Worm (Caenorhabditis elegans) whole organism, L1 larva: ENCODE results near the gene mth-2.
A peak's percentile ranks its signal among the peaks of the same experiment; 100 is the strongest.

Source experiments
- C04F5.9 ChIP-seq: sonication (generic microtip); optimal IDR thresholded peaks from 2 replicates; lab custom pipeline; 2016; ENCODE audit warnings: missing genetic modification characterization, missing compliant biosample characterization
- C16A3.4 ChIP-seq: fragments of 150-350 bp; optimal IDR thresholded peaks from 2 replicates; lab custom pipeline; 2014; ENCODE audit warnings: missing biosample characterization, missing genetic modification characterization
- F16B12.6 ChIP-seq: fragments of 150-350 bp; optimal IDR thresholded peaks from 2 replicates; lab custom pipeline; 2014; ENCODE audit warnings: missing biosample characterization, missing genetic modification characterization
- Y116A8C.19 ChIP-seq: sonication (generic microtip); optimal IDR thresholded peaks from 2 replicates; lab custom pipeline; 2016; ENCODE audit warnings: missing compliant biosample characterization, missing genetic modification characterization, borderline replicate concordance
- alr-1 ChIP-seq: fragments of 200-800 bp; sonication (Bioruptor generic); optimal IDR thresholded peaks from 2 replicates; lab custom pipeline; 2018; ENCODE audit warnings: borderline replicate concordance, mild to moderate bottlenecking, missing genetic modification characterization, missing compliant biosample characterization
- ceh-8 ChIP-seq: fragments of 200-800 bp; sonication (Bioruptor generic); optimal IDR thresholded peaks from 2 replicates; lab custom pipeline; 2018; ENCODE audit warnings: mild to moderate bottlenecking, missing genetic modification characterization, moderate library complexity, missing compliant biosample characterization
- ceh-82 ChIP-seq, 3 experiments: fragments of 150-350 bp in 1 of 3; sonication (generic microtip) in 2 of 3; optimal IDR thresholded peaks; 2 replicates each; lab custom pipeline; 2014 to 2017; ENCODE audit warnings: missing biosample characterization in 3 of 3, missing genetic modification characterization in 3 of 3
- ceh-90 ChIP-seq: sonication (generic microtip); optimal IDR thresholded peaks from 2 replicates; lab custom pipeline; 2016; ENCODE audit warnings: missing genetic modification characterization, missing compliant biosample characterization
- efl-1 ChIP-seq, 4 experiments: fragments of 150-350 bp; optimal IDR thresholded peaks in 3 of 4; peaks in 1 of 4; 1 replicate in 1 of 4; 2 replicates in 3 of 4; lab custom pipeline; 2014; ENCODE audit warnings: missing biosample characterization in 2 of 4, missing genetic modification characterization in 2 of 4, missing genetic modification reagents in 2 of 4
- elt-2 ChIP-seq: sonication (generic microtip); optimal IDR thresholded peaks from 2 replicates; lab custom pipeline; 2016; ENCODE audit warnings: missing genetic modification characterization, mild to moderate bottlenecking, inconsistent platforms, missing compliant biosample characterization, missing genetic modification reagents
- elt-3 ChIP-seq, 6 experiments: fragments of 150-350 bp in 1 of 6; sonication (generic microtip); optimal IDR thresholded peaks; 2 replicates each; lab custom pipeline; 2017 to 2018; ENCODE audit warnings: missing biosample characterization in 6 of 6, missing genetic modification characterization in 6 of 6, inconsistent platforms in 1 of 6
- ets-5 ChIP-seq: fragments of 200-800 bp; sonication (Bioruptor generic); IDR thresholded peaks from 2 replicates; pipeline ENCODE4 v1.3.6; 2022; ENCODE audit warnings: missing genetic modification characterization, missing compliant biosample characterization
- fkh-10 ChIP-seq: sonication (generic microtip); optimal IDR thresholded peaks from 2 replicates; lab custom pipeline; 2017; ENCODE audit warnings: missing biosample characterization, missing genetic modification reagents, missing genetic modification characterization
- fkh-4 ChIP-seq: sonication (generic microtip); optimal IDR thresholded peaks from 2 replicates; lab custom pipeline; 2016; ENCODE audit warnings: missing compliant biosample characterization, missing genetic modification characterization, borderline replicate concordance
- fos-1 ChIP-seq: fragments of 150-350 bp; optimal IDR thresholded peaks from 2 replicates; lab custom pipeline; 2014; ENCODE audit warnings: missing biosample characterization, missing genetic modification characterization
- grh-1 ChIP-seq: fragments of 200-800 bp; sonication (Bioruptor generic); IDR thresholded peaks from 2 replicates; pipeline ENCODE4 v1.3.6; 2022; ENCODE audit warnings: missing genetic modification reagents, missing genetic modification characterization, missing compliant biosample characterization
- hpl-2 ChIP-seq: fragments of 150-350 bp; optimal IDR thresholded peaks from 2 replicates; lab custom pipeline; 2014; ENCODE audit warnings: missing biosample characterization, missing genetic modification reagents, missing genetic modification characterization
- irx-1 ChIP-seq: sonication (generic microtip); optimal IDR thresholded peaks from 2 replicates; lab custom pipeline; 2016; ENCODE audit warnings: missing genetic modification characterization, missing compliant biosample characterization
- lin-14 ChIP-seq: fragments of 200-800 bp; sonication (Bioruptor generic); optimal IDR thresholded peaks from 2 replicates; lab custom pipeline; 2018; ENCODE audit warnings: mild to moderate bottlenecking, missing genetic modification characterization, moderate library complexity, missing compliant biosample characterization
- lin-15B ChIP-seq: fragments of 150-350 bp; sonication (generic microtip); optimal IDR thresholded peaks from 3 replicates; lab custom pipeline; 2014; ENCODE audit warnings: missing biosample characterization, missing genetic modification characterization
- lin-35 ChIP-seq, 2 experiments: fragments of 150-350 bp; optimal IDR thresholded peaks; 2 replicates each; lab custom pipeline; 2014; ENCODE audit warnings: missing biosample characterization in 2 of 2, missing genetic modification characterization in 2 of 2, missing genetic modification reagents in 2 of 2
- lir-3 ChIP-seq: sonication (generic microtip); optimal IDR thresholded peaks from 2 replicates; lab custom pipeline; 2016; ENCODE audit warnings: mild to moderate bottlenecking, missing genetic modification characterization, moderate library complexity, missing compliant biosample characterization; ENCODE audit not compliant: poor library complexity
- lsy-2 ChIP-seq, 2 experiments: fragments of 150-350 bp; optimal IDR thresholded peaks; 2 replicates each; lab custom pipeline; 2014; ENCODE audit warnings: missing biosample characterization in 2 of 2, missing genetic modification characterization in 2 of 2
- mep-1 ChIP-seq: fragments of 150-350 bp; optimal IDR thresholded peaks from 2 replicates; lab custom pipeline; 2014; ENCODE audit warnings: missing biosample characterization, missing genetic modification characterization
- nhr-11 ChIP-seq: fragments of 150-350 bp; optimal IDR thresholded peaks from 2 replicates; lab custom pipeline; 2014; ENCODE audit warnings: missing biosample characterization, missing genetic modification characterization
- nhr-12 ChIP-seq: sonication (generic microtip); optimal IDR thresholded peaks from 2 replicates; lab custom pipeline; 2017; ENCODE audit warnings: missing biosample characterization, missing genetic modification characterization
- nhr-20 ChIP-seq: sonication (generic microtip); optimal IDR thresholded peaks from 2 replicates; lab custom pipeline; 2016; ENCODE audit warnings: mild to moderate bottlenecking, missing genetic modification characterization, missing compliant biosample characterization
- nhr-28 ChIP-seq: fragments of 150-350 bp; optimal IDR thresholded peaks from 2 replicates; lab custom pipeline; 2014; ENCODE audit warnings: missing biosample characterization, missing genetic modification characterization
- nhr-47 ChIP-seq: sonication (generic microtip); optimal IDR thresholded peaks from 2 replicates; lab custom pipeline; 2016; ENCODE audit warnings: mild to moderate bottlenecking, missing genetic modification characterization, moderate library complexity, missing compliant biosample characterization
- nhr-77 ChIP-seq: fragments of 150-350 bp; optimal IDR thresholded peaks from 2 replicates; lab custom pipeline; 2014; ENCODE audit warnings: missing biosample characterization, missing genetic modification characterization
- pax-3 ChIP-seq: fragments of 200-800 bp; sonication (Bioruptor generic); optimal IDR thresholded peaks from 2 replicates; lab custom pipeline; 2018; ENCODE audit warnings: mild to moderate bottlenecking, missing genetic modification characterization, moderate library complexity, missing compliant biosample characterization
- pqm-1 ChIP-seq: sonication (generic microtip); optimal IDR thresholded peaks from 3 replicates; lab custom pipeline; 2017; ENCODE audit warnings: missing biosample characterization, missing genetic modification characterization
- rnt-1 ChIP-seq: sonication (generic microtip); optimal IDR thresholded peaks from 2 replicates; lab custom pipeline; 2016; ENCODE audit warnings: mild to moderate bottlenecking, missing genetic modification characterization, moderate library complexity, missing compliant biosample characterization
- skn-1 ChIP-seq: fragments of 150-350 bp; optimal IDR thresholded peaks from 2 replicates; lab custom pipeline; 2014; ENCODE audit warnings: missing biosample characterization, missing genetic modification characterization
- snpc-4 ChIP-seq: fragments of 150-350 bp; optimal IDR thresholded peaks from 2 replicates; lab custom pipeline; 2014; ENCODE audit warnings: missing biosample characterization, missing genetic modification characterization
- snu-23 ChIP-seq: sonication (generic microtip); optimal IDR thresholded peaks from 2 replicates; lab custom pipeline; 2016; ENCODE audit warnings: missing genetic modification characterization, missing compliant biosample characterization
- sup-37 ChIP-seq: fragments of 200-800 bp; sonication (Bioruptor generic); optimal IDR thresholded peaks from 2 replicates; lab custom pipeline; 2018; ENCODE audit warnings: mild to moderate bottlenecking, missing genetic modification characterization, missing compliant biosample characterization
- swsn-7 ChIP-seq: sonication (generic microtip); optimal IDR thresholded peaks from 2 replicates; lab custom pipeline; 2016; ENCODE audit warnings: missing genetic modification characterization, missing compliant biosample characterization
- tbx-2 ChIP-seq: sonication (generic microtip); optimal IDR thresholded peaks from 2 replicates; lab custom pipeline; 2016; ENCODE audit warnings: missing genetic modification characterization, missing compliant biosample characterization
- tlp-1 ChIP-seq: fragments of 150-350 bp; optimal IDR thresholded peaks from 2 replicates; lab custom pipeline; 2014; ENCODE audit warnings: missing biosample characterization, missing genetic modification characterization
- unc-130 ChIP-seq: fragments of 150-350 bp; optimal IDR thresholded peaks from 2 replicates; lab custom pipeline; 2017; ENCODE audit warnings: missing biosample characterization, missing genetic modification characterization, inconsistent platforms
- unc-30 ChIP-seq: sonication (generic microtip); optimal IDR thresholded peaks from 2 replicates; lab custom pipeline; 2017; ENCODE audit warnings: missing biosample characterization, missing genetic modification characterization
- vab-15 ChIP-seq: sonication (generic microtip); optimal IDR thresholded peaks from 2 replicates; lab custom pipeline; 2017; ENCODE audit warnings: missing genotype, mild to moderate bottlenecking, missing genetic modification characterization, missing compliant biosample characterization
- xbp-1 ChIP-seq: sonication (generic microtip); optimal IDR thresholded peaks from 2 replicates; lab custom pipeline; 2016; ENCODE audit warnings: missing genetic modification characterization, missing compliant biosample characterization
- ztf-11 ChIP-seq, 2 experiments: sonication (generic microtip); optimal IDR thresholded peaks; 2 replicates each; lab custom pipeline; 2016 to 2017; ENCODE audit warnings: missing genetic modification characterization in 2 of 2, missing biosample characterization in 1 of 2, missing compliant biosample characterization in 1 of 2
- ztf-4 ChIP-seq: fragments of 150-350 bp; optimal IDR thresholded peaks from 2 replicates; lab custom pipeline; 2014; ENCODE audit warnings: missing biosample characterization, missing genetic modification characterization

Gene mth-2

ce11 chrII:4194127-4194526, at the start of gene mth-2:
Gene mth-2, minus strand, starts transcription at chrII:4194314.
- TF ChIP-seq nhr-28 (tag; lab: Kevin White, UChicago) = no peak
- peak in 1 of 2 experiments; percentile 42 for TF ChIP-seq lin-35 (GFP tag; optimal IDR thresholded peaks at IDR 0.05; lab: Kevin White, UChicago)
- peak; percentile 10 for TF ChIP-seq lin-14 (GFP tag; lab: Kevin White, UChicago)
- TF ChIP-seq unc-30 (tag; lab: Kevin White, UChicago) = no peak
- peak in 1 of 6 experiments; percentile 46 for TF ChIP-seq elt-3 (tag; optimal IDR thresholded peaks at IDR 0.05; lab: Kevin White, UChicago)
- TF ChIP-seq alr-1 (tag; lab: Kevin White, UChicago) = no peak
- TF ChIP-seq ztf-11 (tag; optimal IDR thresholded peaks at IDR 0.05; lab: Kevin White, UChicago) = no peak
- no peak for TF ChIP-seq rnt-1
- peak; percentile 93 for TF ChIP-seq elt-2
- no peak for TF ChIP-seq nhr-77 (tag; lab: Kevin White, UChicago)
- no peak for TF ChIP-seq C04F5.9 (tag; lab: Kevin White, UChicago)
- peak; percentile 22 for TF ChIP-seq pqm-1
- no peak for TF ChIP-seq sup-37 (GFP tag; lab: Kevin White, UChicago)
- TF ChIP-seq mep-1 (tag; lab: Kevin White, UChicago) = no peak

ce11 chrII:4238963-4239362, 44.8 kb upstream of the mth-2 start:
- TF ChIP-seq ets-5 (GFP tag; lab: Robert Waterston, UW) (no peak), efl-1 (optimal IDR thresholded peaks at IDR 0.05; lab: Kevin White, UChicago) (no peak), efl-1 (GFP tag; optimal IDR thresholded peaks at IDR 0.05 in 1 of 2; lab: Kevin White, UChicago) (peak in 1 of 2 experiments; percentile 21)

- TF ChIP-seq C16A3.4 (peak; percentile 33), Y116A8C.19 (tag; lab: Kevin White, UChicago) (no peak), vab-15 (tag; lab: Kevin White, UChicago) (no peak), lsy-2 (tag; optimal IDR thresholded peaks at IDR 0.05; lab: Kevin White, UChicago) (peak; percentile 51 to 54), ceh-82 (tag; optimal IDR thresholded peaks at IDR 0.05; lab: Kevin White, UChicago) (peak in 2 of 3 experiments; percentile 11 to 13), fkh-10 (GFP tag; lab: Kevin White, UChicago) (no peak), efl-1 (optimal IDR thresholded peaks at IDR 0.05; lab: Kevin White, UChicago) (peak; percentile 31 to 59), efl-1 (GFP tag; optimal IDR thresholded peaks at IDR 0.05 in 1 of 2; lab: Kevin White, UChicago) (peak; percentile 20 to 94), snpc-4 (tag; lab: Kevin White, UChicago) (peak; percentile 41), hpl-2 (GFP tag; lab: Kevin White, UChicago) (no peak), ceh-8 (GFP tag; lab: Kevin White, UChicago) (no peak), mep-1 (tag; lab: Kevin White, UChicago) (peak; percentile 18), lin-14 (GFP tag; lab: Kevin White, UChicago) (no peak), fos-1 (no peak), nhr-12 (no peak), snu-23 (GFP tag; lab: Kevin White, UChicago) (peak; percentile 56), ceh-90 (tag; lab: Kevin White, UChicago) (no peak), pqm-1 (no peak), ztf-11 (tag; optimal IDR thresholded peaks at IDR 0.05; lab: Kevin White, UChicago) (peak in 1 of 2 experiments; percentile 24), fkh-4 (tag; lab: Kevin White, UChicago) (no peak), sup-37 (GFP tag; lab: Kevin White, UChicago) (no peak), tlp-1 (no peak), skn-1 (tag; lab: Kevin White, UChicago) (peak; percentile 31), F16B12.6 (tag; lab: Kevin White, UChicago) (peak; percentile 32), ztf-4 (tag; lab: Kevin White, UChicago) (no peak), tbx-2 (tag; lab: Kevin White, UChicago) (peak; percentile 33), lin-35 (GFP tag; optimal IDR thresholded peaks at IDR 0.05; lab: Kevin White, UChicago) (peak in 1 of 2 experiments; percentile 39), nhr-47 (tag; lab: Kevin White, UChicago) (no peak), nhr-11 (tag; lab: Kevin White, UChicago) (no peak), swsn-7 (tag; lab: Kevin White, UChicago) (peak; percentile 51), nhr-20 (peak; percentile 34), rnt-1 (no peak), unc-130 (tag; lab: Kevin White, UChicago) (peak; percentile 55), lir-3 (tag; lab: Kevin White, UChicago) (no peak), pax-3 (tag; lab: Kevin White, UChicago) (no peak), irx-1 (tag; lab: Kevin White, UChicago) (no peak), grh-1 (GFP tag; lab: Robert Waterston, UW) (no peak), elt-2 (peak; percentile 69), xbp-1 (peak; percentile 43), lin-15B (no peak)
Measured at ce11 chrII:4237701-4238214, 43.6 kb upstream of the mth-2 start, which contains the start of the genes fbxc-44 and C16A11.2. Gene fbxc-44, minus strand, starts transcription at chrII:4237751. Gene C16A11.2, plus strand, starts transcription at chrII:4238203.
